Worm (Caenorhabditis elegans): Measurements from ENCODE around the gene F41C6.7.

F41C6.7 gene

DNA sequence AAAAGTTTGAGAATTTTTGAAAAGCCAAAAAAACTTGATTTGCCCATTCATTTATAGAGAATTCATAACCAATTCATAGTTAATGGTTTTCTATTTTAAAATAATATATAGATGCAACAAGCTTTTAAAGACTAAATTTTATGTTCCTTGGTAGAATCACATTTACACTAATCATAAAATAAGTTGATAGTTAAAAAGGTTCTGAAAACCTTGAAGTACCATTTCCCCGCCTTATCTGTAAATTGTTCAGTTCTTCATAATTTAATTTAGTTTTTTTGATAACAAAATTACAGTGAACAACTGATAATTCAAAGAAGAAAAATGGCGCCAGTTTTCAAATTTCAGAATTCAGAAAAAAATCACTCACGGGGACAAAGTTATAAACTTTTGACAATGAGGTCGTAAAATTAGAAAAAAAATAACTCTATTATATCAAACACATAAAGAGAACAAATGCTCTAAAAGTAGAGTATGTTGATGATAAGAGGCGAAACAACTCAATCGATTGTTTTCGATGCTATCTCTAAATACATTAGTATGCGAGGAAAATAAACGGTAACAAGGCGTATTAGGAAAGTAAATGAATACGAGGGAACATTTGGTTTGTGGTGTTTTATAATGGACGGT is at the start of gene F41C6.7:
Gene F41C6.7, minus strand, starts transcription at position 51 of the 627 bp plus-strand sequence.
- no peak for TF ChIP-seq mbf-1 (tag; optimal IDR thresholded peaks at IDR 0.05)
- TF ChIP-seq fos-1 (tag; optimal IDR thresholded peaks at IDR 0.05): peak; percentile 23

DNA sequence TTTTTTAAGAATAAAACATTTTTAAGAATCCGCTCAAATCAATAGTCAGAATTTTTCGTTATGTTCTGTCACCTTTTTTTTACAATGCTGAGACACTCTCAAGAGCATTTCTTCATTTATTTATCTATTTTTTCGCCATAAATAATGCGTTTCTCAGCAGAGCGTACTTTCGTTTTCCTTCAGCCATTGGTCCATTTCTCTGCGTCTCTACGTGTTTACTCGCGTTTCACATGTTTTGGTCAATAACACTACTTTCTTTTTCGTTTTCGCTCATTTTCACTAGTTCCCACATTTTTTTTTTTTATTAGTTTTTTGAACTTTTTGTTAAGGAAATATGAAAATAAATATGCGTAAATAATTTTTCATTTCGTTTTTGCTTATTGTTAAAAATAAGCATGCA is 49.4 kb upstream of the F41C6.7 start:
- TF ChIP-seq crh-2 (tag; optimal IDR thresholded peaks at IDR 0.05) (peak; percentile 63), ama-1 (optimal IDR thresholded peaks at IDR 0.05) (no peak), sma-9 (GFP tag; optimal IDR thresholded peaks at IDR 0.05) (peak; percentile 53), sma-9 (tag; optimal IDR thresholded peaks at IDR 0.05) (no peak), mbf-1 (tag; optimal IDR thresholded peaks at IDR 0.05) (no peak), blmp-1 (tag; optimal IDR thresholded peaks at IDR 0.05; ENCODE audit: insufficient read depth) (peak; percentile 98), sma-3 (GFP tag; optimal IDR thresholded peaks at IDR 0.05) (no peak), lsy-2 (tag; optimal IDR thresholded peaks at IDR 0.05) (peak in 1 of 2 experiments; percentile 70), lin-39 (tag; optimal IDR thresholded peaks at IDR 0.05) (no peak), elt-3 (tag; optimal IDR thresholded peaks at IDR 0.05) (no peak), snpc-4 (tag; optimal IDR thresholded peaks at IDR 0.05) (no peak), fos-1 (tag; optimal IDR thresholded peaks at IDR 0.05) (peak; percentile 63), ceh-16 (tag; optimal IDR thresholded peaks at IDR 0.05) (no peak), nhr-23 (tag; optimal IDR thresholded peaks at IDR 0.05) (no peak), ztf-4 (tag; optimal IDR thresholded peaks at IDR 0.05) (no peak), nhr-129 (tag; optimal IDR thresholded peaks at IDR 0.05) (peak; percentile 58), aly-2 (tag; optimal IDR thresholded peaks at IDR 0.05) (no peak), C34F6.9 (tag; optimal IDR thresholded peaks at IDR 0.05) (peak; percentile 80), nhr-10 (tag; optimal IDR thresholded peaks at IDR 0.05) (no peak), Y55F3AM.14 (GFP tag; optimal IDR thresholded peaks at IDR 0.05) (no peak), mab-5 (tag; optimal IDR thresholded peaks at IDR 0.05) (peak; percentile 5), egl-27 (tag; optimal IDR thresholded peaks at IDR 0.05) (no peak), alr-1 (tag; optimal IDR thresholded peaks at IDR 0.05) (no peak), F13H6.1 (tag; optimal IDR thresholded peaks at IDR 0.05) (peak; percentile 9), nhr-11 (tag; optimal IDR thresholded peaks at IDR 0.05) (no peak), unc-62 (GFP tag; optimal IDR thresholded peaks at IDR 0.05) (no peak), unc-39 (tag; optimal IDR thresholded peaks at IDR 0.05) (no peak), ceh-82 (tag; optimal IDR thresholded peaks at IDR 0.05) (no peak), unc-55 (GFP tag; optimal IDR thresholded peaks at IDR 0.05) (peak; percentile 84), nhr-21 (tag; optimal IDR thresholded peaks at IDR 0.05) (no peak)

ce11 chrX:6932134-6932533 is 47.1 kb upstream of the F41C6.7 start, which contains the start of gene F14B8.6:
Gene F14B8.6, minus strand, starts transcription at chrX:6932425.
- TF ChIP-seq blmp-1 (tag; optimal IDR thresholded peaks at IDR 0.05; ENCODE audit: insufficient read depth): no peak
- TF ChIP-seq elt-1 (tag; optimal IDR thresholded peaks at IDR 0.05): no peak
- no peak for TF ChIP-seq elt-3 (tag; optimal IDR thresholded peaks at IDR 0.05)
- TF ChIP-seq F13H6.1 (tag; optimal IDR thresholded peaks at IDR 0.05): peak; percentile 31
- TF ChIP-seq nhr-237 (tag; optimal IDR thresholded peaks at IDR 0.05): no peak
- TF ChIP-seq fos-1 (tag; optimal IDR thresholded peaks at IDR 0.05): peak; percentile 28
- peak; percentile 46 for TF ChIP-seq nhr-129 (tag; optimal IDR thresholded peaks at IDR 0.05)
- no peak for TF ChIP-seq unc-62 (GFP tag; optimal IDR thresholded peaks at IDR 0.05)
- no peak for TF ChIP-seq lin-13 (GFP tag; optimal IDR thresholded peaks at IDR 0.05)
- no peak for TF ChIP-seq sma-3 (GFP tag; optimal IDR thresholded peaks at IDR 0.05)
- no peak for TF ChIP-seq ztf-1 (GFP tag; conservative IDR thresholded peaks at IDR 0.05)
- no peak for TF ChIP-seq nhr-11 (tag; optimal IDR thresholded peaks at IDR 0.05)
- TF ChIP-seq nhr-10 (tag; optimal IDR thresholded peaks at IDR 0.05): no peak
- TF ChIP-seq sma-9 (GFP tag; optimal IDR thresholded peaks at IDR 0.05): no peak
- TF ChIP-seq sma-9 (tag; optimal IDR thresholded peaks at IDR 0.05): no peak
- no peak for TF ChIP-seq lin-39 (tag; optimal IDR thresholded peaks at IDR 0.05)
- TF ChIP-seq gmeb-1 (tag; optimal IDR thresholded peaks at IDR 0.05): peak; percentile 42

ce11 chrX:6928578-6928977 is 43.5 kb upstream of the F41C6.7 start, which contains the start of gene F14B8.5:
Gene F14B8.5, minus strand, starts transcription at chrX:6928704.
- peak; percentile 44 for TF ChIP-seq fos-1 (tag; optimal IDR thresholded peaks at IDR 0.05)
- TF ChIP-seq nhr-10 (tag; optimal IDR thresholded peaks at IDR 0.05): no peak

- TF ChIP-seq F13H6.1 (tag; optimal IDR thresholded peaks at IDR 0.05): peak; percentile 17
- no peak for TF ChIP-seq dmd-4 (tag; optimal IDR thresholded peaks at IDR 0.05)
- no peak for TF ChIP-seq alr-1 (tag; optimal IDR thresholded peaks at IDR 0.05)
- TF ChIP-seq fos-1 (tag; optimal IDR thresholded peaks at IDR 0.05): peak; percentile 75
- peak; percentile 49 for TF ChIP-seq sma-9 (GFP tag; optimal IDR thresholded peaks at IDR 0.05)
- TF ChIP-seq sma-9 (tag; optimal IDR thresholded peaks at IDR 0.05): no peak
- TF ChIP-seq crh-2 (tag; optimal IDR thresholded peaks at IDR 0.05): peak; percentile 52
- TF ChIP-seq nhr-129 (tag; optimal IDR thresholded peaks at IDR 0.05): no peak
These were observed 41.9 kb upstream of the F41C6.7 start for ce11 chrX:6926952-6927351.

Measured in whole organism, L2 larva.